Fruit fly (Drosophila melanogaster): ENCODE data around the gene CG4686.
A peak's percentile ranks its signal among the peaks of the same experiment; 100 is the strongest.

Gene CG4686

dm6 chr3R:19890340-19890998 lies 26.2 kb downstream of the CG4686 start, which contains the start of gene CG4733 (continued):
- TF ChIP-seq MTF-1 (GFP tag; optimal IDR thresholded peaks at IDR 0.05; ENCODE audit: borderline replicate concordance) (no peak), CG9437 (GFP tag; optimal IDR thresholded peaks at IDR 0.05) (no peak), nerfin-2 (GFP tag; IDR thresholded peaks at IDR 0.05; ENCODE audit: partially characterized antibody) (no peak), amos (GFP tag; IDR thresholded peaks at IDR 0.05; ENCODE audit: partially characterized antibody) (peak; percentile 22; the same call in 1 of the 2 replicates), Trl (optimal IDR thresholded peaks at IDR 0.05) (peak in 1 of 2 experiments; percentile 49), Trl (GFP tag; optimal IDR thresholded peaks at IDR 0.05) (no peak), Dek (tag; optimal IDR thresholded peaks at IDR 0.05) (peak; percentile 19), CG13424 (tag; optimal IDR thresholded peaks at IDR 0.05) (peak; percentile 26), lab (GFP tag; optimal IDR thresholded peaks at IDR 0.05) (no peak), CG14860 (GFP tag; IDR thresholded peaks at IDR 0.05; ENCODE audit: partially characterized antibody) (no peak), odd (GFP tag; optimal IDR thresholded peaks at IDR 0.05) (no peak), CG13894 (tag; optimal IDR thresholded peaks at IDR 0.05) (no peak), Ptx1 (GFP tag; IDR thresholded peaks at IDR 0.05) (no peak), sd (tag; optimal IDR thresholded peaks at IDR 0.05) (no peak), CG15601 (tag; optimal IDR thresholded peaks at IDR 0.05) (no peak), Max (GFP tag; optimal IDR thresholded peaks at IDR 0.05) (no peak), jing (GFP tag; optimal IDR thresholded peaks at IDR 0.05) (no peak), zen (tag; optimal IDR thresholded peaks at IDR 0.05) (no peak), CG11696 (GFP tag; IDR thresholded peaks at IDR 0.05) (no peak), zfh1 (GFP tag; IDR thresholded peaks at IDR 0.05) (no peak), CG1832 (GFP tag; optimal IDR thresholded peaks at IDR 0.05) (no peak), btn (GFP tag; optimal IDR thresholded peaks at IDR 0.05) (no peak), sima (GFP tag; optimal IDR thresholded peaks at IDR 0.05) (no peak), C15 (GFP tag; IDR thresholded peaks at IDR 0.05) (no peak), Vsx1 (GFP tag; optimal IDR thresholded peaks at IDR 0.05) (no peak), CG9817 (tag; optimal IDR thresholded peaks at IDR 0.05) (no peak), gt (GFP tag; IDR thresholded peaks at IDR 0.05) (no peak), Chrac-16 (GFP tag; optimal IDR thresholded peaks at IDR 0.05) (peak; percentile 1), BtbVII (GFP tag; optimal IDR thresholded peaks at IDR 0.05) (no peak), oc (tag; optimal IDR thresholded peaks at IDR 0.05) (no peak), CG4854 (GFP tag; optimal IDR thresholded peaks at IDR 0.05) (no peak), CG18599 (GFP tag; optimal IDR thresholded peaks at IDR 0.05) (no peak), knrl (GFP tag; IDR thresholded peaks at IDR 0.05; ENCODE audit: partially characterized antibody) (no peak), CG10147 (GFP tag; optimal IDR thresholded peaks at IDR 0.05) (no peak), Bdp1 (GFP tag; optimal IDR thresholded peaks at IDR 0.05) (no peak), gcm (GFP tag; optimal IDR thresholded peaks at IDR 0.05) (no peak), ftz-f1 (GFP tag; optimal IDR thresholded peaks at IDR 0.05) (no peak), CG33557 (GFP tag; optimal IDR thresholded peaks at IDR 0.05) (no peak), wor (GFP tag; IDR thresholded peaks at IDR 0.05) (no peak), CG2120 (GFP tag; optimal IDR thresholded peaks at IDR 0.05) (peak; percentile 32), Ets97D (GFP tag; optimal IDR thresholded peaks at IDR 0.05) (no peak), CG6175 (GFP tag; IDR thresholded peaks at IDR 0.05) (peak; percentile 41; the same call in 1 of the 3 replicates), pho (GFP tag; optimal IDR thresholded peaks at IDR 0.05) (no peak), abd-A (tag; optimal IDR thresholded peaks at IDR 0.05) (no peak), CG8359 (GFP tag; optimal IDR thresholded peaks at IDR 0.05; ENCODE audit: borderline replicate concordance) (no peak), ash1 (GFP tag; optimal IDR thresholded peaks at IDR 0.05) (no peak), eve (GFP tag; optimal IDR thresholded peaks at IDR 0.05) (no peak), CG12744 (GFP tag; optimal IDR thresholded peaks at IDR 0.05) (no peak), Ravus (GFP tag; IDR thresholded peaks at IDR 0.05) (no peak), CG12391 (tag; optimal IDR thresholded peaks at IDR 0.05) (peak; percentile 18)

All from whole organism, embryonic.